Fruit fly (Drosophila melanogaster): ENCODE data around the gene CG12279.

Gene CG12279

dm6 chr3R:12704861-12705260, at the start of gene CG12279:
Gene CG12279 (plus strand): TSS chr3R:12705094.
- TF ChIP-seq Ets98B (GFP tag; IDR thresholded peaks at IDR 0.05) (no peak), Pif1B (GFP tag; optimal IDR thresholded peaks at IDR 0.05) (no peak), CG32121 (GFP tag; IDR thresholded peaks at IDR 0.05) (no peak), CG34367 (tag; optimal IDR thresholded peaks at IDR 0.05) (no peak)

dm6 chr3R:12656946-12657566, 47.8 kb upstream of the CG12279 start:
- TF ChIP-seq CG14655 (GFP tag; optimal IDR thresholded peaks at IDR 0.05): no peak
- TF ChIP-seq D1 (tag; optimal IDR thresholded peaks at IDR 0.05): no peak
- no peak for TF ChIP-seq CG9948 (tag; optimal IDR thresholded peaks at IDR 0.05)
- TF ChIP-seq gl (tag; optimal IDR thresholded peaks at IDR 0.05): no peak
- TF ChIP-seq CG17806 (tag; optimal IDR thresholded peaks at IDR 0.05): no peak
- TF ChIP-seq Pif1B (GFP tag; optimal IDR thresholded peaks at IDR 0.05): no peak
- no peak for TF ChIP-seq CG4496 (GFP tag; IDR thresholded peaks at IDR 0.05)
- no peak for TF ChIP-seq CG12605 (GFP tag; IDR thresholded peaks at IDR 0.05)
- TF ChIP-seq CG32121 (GFP tag; IDR thresholded peaks at IDR 0.05): no peak
- no peak for TF ChIP-seq fd96Ca (GFP tag; IDR thresholded peaks at IDR 0.05)
- TF ChIP-seq CG15710 (tag; optimal IDR thresholded peaks at IDR 0.05): no peak
- TF ChIP-seq CG8301 (tag; optimal IDR thresholded peaks at IDR 0.05): no peak
- no peak for TF ChIP-seq CG10348 (GFP tag; IDR thresholded peaks at IDR 0.05)
- no peak for TF ChIP-seq rn (GFP tag; IDR thresholded peaks at IDR 0.05)
- no peak for TF ChIP-seq CG34367 (tag; optimal IDR thresholded peaks at IDR 0.05)
- TF ChIP-seq EcR (GFP tag; optimal IDR thresholded peaks at IDR 0.05): no peak
- no peak for TF ChIP-seq CG8159 (tag; optimal IDR thresholded peaks at IDR 0.05)
- no peak for TF ChIP-seq Ets98B (GFP tag; IDR thresholded peaks at IDR 0.05)
- TF ChIP-seq Pif1A (GFP tag; optimal IDR thresholded peaks at IDR 0.05): no peak

dm6 chr3R:12662531-12662930, 42.4 kb upstream of the CG12279 start, which contains the start of gene CG14395:
Gene CG14395 (plus strand): TSS chr3R:12662831.
- TF ChIP-seq CG4496 (GFP tag; IDR thresholded peaks at IDR 0.05) (peak; percentile 72; the same call in 2 of the 3 replicates), CG10348 (GFP tag; IDR thresholded peaks at IDR 0.05) (no peak), gl (tag; optimal IDR thresholded peaks at IDR 0.05) (no peak), CG8159 (tag; optimal IDR thresholded peaks at IDR 0.05) (no peak), Ets98B (GFP tag; IDR thresholded peaks at IDR 0.05) (0 out of 2 replicates have a peak, but pooled peaks have one; percentile 17)

- TF ChIP-seq CG14655 (GFP tag; optimal IDR thresholded peaks at IDR 0.05) (no peak), Snoo (tag; optimal IDR thresholded peaks at IDR 0.05) (no peak)
These were observed 38.6 kb upstream of the CG12279 start for dm6 chr3R:12666206-12666834.

dm6 chr3R:12674041-12674623, 30.8 kb upstream of the CG12279 start, which contains the start of gene Gnmt:
Gene Gnmt (plus strand): TSS chr3R:12674608.
- TF ChIP-seq CG13204 (GFP tag; optimal IDR thresholded peaks at IDR 0.05): no peak
- TF ChIP-seq Ets98B (GFP tag; IDR thresholded peaks at IDR 0.05): no peak
- TF ChIP-seq CG8159 (tag; optimal IDR thresholded peaks at IDR 0.05): no peak
- TF ChIP-seq D1 (tag; optimal IDR thresholded peaks at IDR 0.05): no peak
- TF ChIP-seq Snoo (tag; optimal IDR thresholded peaks at IDR 0.05): no peak
- TF ChIP-seq CG9948 (tag; optimal IDR thresholded peaks at IDR 0.05): no peak
- no peak for TF ChIP-seq CG10348 (GFP tag; IDR thresholded peaks at IDR 0.05)
- no peak for TF ChIP-seq fd96Ca (GFP tag; IDR thresholded peaks at IDR 0.05)
- TF ChIP-seq Pif1A (GFP tag; optimal IDR thresholded peaks at IDR 0.05): no peak

- TF ChIP-seq CG15710 (tag; optimal IDR thresholded peaks at IDR 0.05): no peak
- no peak for TF ChIP-seq CG13204 (GFP tag; optimal IDR thresholded peaks at IDR 0.05)
- no peak for TF ChIP-seq CG12605 (GFP tag; IDR thresholded peaks at IDR 0.05)
- no peak for TF ChIP-seq fd96Ca (GFP tag; IDR thresholded peaks at IDR 0.05)
- no peak for TF ChIP-seq CG17806 (tag; optimal IDR thresholded peaks at IDR 0.05)
- no peak for TF ChIP-seq Snoo (tag; optimal IDR thresholded peaks at IDR 0.05)
These were observed 28.7 kb upstream of the CG12279 start, which contains the start of gene CG43630 for dm6 chr3R:12676160-12676559. Gene CG43630 (minus strand): TSS chr3R:12676260.

dm6 chr3R:12678850-12679249, 26.0 kb upstream of the CG12279 start, which contains the start of gene mbo:
Gene mbo (minus strand): TSS chr3R:12679052.
- TF ChIP-seq D1 (tag; optimal IDR thresholded peaks at IDR 0.05): no peak
- TF ChIP-seq CG14655 (GFP tag; optimal IDR thresholded peaks at IDR 0.05): no peak
- TF ChIP-seq CG8159 (tag; optimal IDR thresholded peaks at IDR 0.05): no peak
- TF ChIP-seq CG9948 (tag; optimal IDR thresholded peaks at IDR 0.05): no peak
- TF ChIP-seq gl (tag; optimal IDR thresholded peaks at IDR 0.05): no peak
- TF ChIP-seq CG8301 (tag; optimal IDR thresholded peaks at IDR 0.05): no peak
- TF ChIP-seq CG13204 (GFP tag; optimal IDR thresholded peaks at IDR 0.05): no peak
- TF ChIP-seq CG17806 (tag; optimal IDR thresholded peaks at IDR 0.05): no peak
- TF ChIP-seq rn (GFP tag; IDR thresholded peaks at IDR 0.05): no peak
- TF ChIP-seq Ets98B (GFP tag; IDR thresholded peaks at IDR 0.05): no peak
- TF ChIP-seq fd96Ca (GFP tag; IDR thresholded peaks at IDR 0.05): no peak
- no peak for TF ChIP-seq CG32121 (GFP tag; IDR thresholded peaks at IDR 0.05)
- no peak for TF ChIP-seq EcR (GFP tag; optimal IDR thresholded peaks at IDR 0.05)
- no peak for TF ChIP-seq Snoo (tag; optimal IDR thresholded peaks at IDR 0.05)
- no peak for TF ChIP-seq CG10348 (GFP tag; IDR thresholded peaks at IDR 0.05)
- no peak for TF ChIP-seq CG12605 (GFP tag; IDR thresholded peaks at IDR 0.05)
- no peak for TF ChIP-seq CG15710 (tag; optimal IDR thresholded peaks at IDR 0.05)
- no peak for TF ChIP-seq CG34367 (tag; optimal IDR thresholded peaks at IDR 0.05)
- TF ChIP-seq CG4496 (GFP tag; IDR thresholded peaks at IDR 0.05): no peak
- TF ChIP-seq Pif1B (GFP tag; optimal IDR thresholded peaks at IDR 0.05): no peak

Measured in whole organism, pupa.